Worm (Caenorhabditis elegans) whole organism, L4 larva: ENCODE results near the gene lin-40.

Experiments
- D1046.2 ChIP-seq: fragments of 200-800 bp; sonication (Bioruptor generic); IDR thresholded peaks from 2 replicates; pipeline ENCODE4 v1.3.6; 2022; ENCODE audit warnings: missing genetic modification characterization, missing compliant biosample characterization
- F37D6.2 ChIP-seq: sonication (generic microtip); optimal IDR thresholded peaks from 2 replicates; lab custom pipeline; 2016; ENCODE audit warnings: mild to moderate bottlenecking, missing genetic modification characterization, missing compliant biosample characterization
- F44E2.7 ChIP-seq: fragments of 200-800 bp; sonication (Bioruptor generic); IDR thresholded peaks from 2 replicates; pipeline ENCODE4 v2.1.2; 2022; ENCODE audit warnings: missing genetic modification characterization, missing compliant biosample characterization
- R02D3.7 ChIP-seq: fragments of 150-350 bp; sonication (generic microtip); optimal IDR thresholded peaks from 3 replicates; lab custom pipeline; 2014; ENCODE audit warnings: missing biosample characterization, missing genetic modification characterization
- T26A8.4 ChIP-seq: fragments of 200-800 bp; sonication (Bioruptor generic); IDR thresholded peaks from 2 replicates; pipeline ENCODE4 v1.3.6; 2022; ENCODE audit warnings: missing genetic modification characterization, missing compliant biosample characterization
- Y48G9A.11 ChIP-seq: fragments of 200-800 bp; sonication (Bioruptor generic); IDR thresholded peaks from 2 replicates; pipeline ENCODE4 v1.3.6; 2022; ENCODE audit warnings: missing genetic modification reagents, missing genetic modification characterization, missing compliant biosample characterization
- Y75B8A.6 ChIP-seq: fragments of 200-800 bp; sonication (Bioruptor generic); IDR thresholded peaks from 2 replicates; pipeline ENCODE4 v1.3.6; 2022; ENCODE audit warnings: missing genetic modification reagents, missing genetic modification characterization, missing compliant biosample characterization
- arid-1 ChIP-seq: fragments of 200-800 bp; sonication (Bioruptor generic); conservative IDR thresholded peaks from 2 replicates; pipeline ENCODE4 v1.3.6; 2022; ENCODE audit warnings: missing genetic modification reagents, missing genetic modification characterization, missing compliant biosample characterization
- attf-4 ChIP-seq: sonication (generic microtip); optimal IDR thresholded peaks from 3 replicates; lab custom pipeline; 2017; ENCODE audit warnings: missing biosample characterization, missing genetic modification characterization
- ceh-20 ChIP-seq: fragments of 200-800 bp; sonication (Bioruptor generic); IDR thresholded peaks from 2 replicates; pipeline ENCODE4 v1.3.6; 2022; ENCODE audit warnings: missing genetic modification reagents, missing genetic modification characterization, missing compliant biosample characterization
- ceh-28 ChIP-seq: fragments of 150-350 bp; optimal IDR thresholded peaks from 2 replicates; lab custom pipeline; 2014; ENCODE audit warnings: missing biosample characterization, missing genetic modification reagents, missing genetic modification characterization
- ctbp-1 ChIP-seq: fragments of 200-800 bp; sonication (Bioruptor generic); IDR thresholded peaks from 2 replicates; pipeline ENCODE4 v1.3.6; 2022; ENCODE audit warnings: missing genetic modification reagents, missing genetic modification characterization, missing compliant biosample characterization
- daf-16 ChIP-seq, 3 experiments: sonication (generic microtip); optimal IDR thresholded peaks; 2 replicates each; lab custom pipeline; 2016 to 2017; ENCODE audit warnings: missing genetic modification characterization in 3 of 3, missing genetic modification reagents in 3 of 3, mild to moderate bottlenecking in 2 of 3, missing compliant biosample characterization in 2 of 3, missing biosample characterization in 1 of 3, moderate library complexity in 1 of 3
- dmd-8 ChIP-seq: fragments of 200-800 bp; sonication (Bioruptor generic); IDR thresholded peaks from 2 replicates; pipeline ENCODE4 v1.3.6; 2022; ENCODE audit warnings: missing genetic modification characterization, missing compliant biosample characterization
- fkh-10 ChIP-seq: fragments of 150-350 bp; optimal IDR thresholded peaks from 2 replicates; lab custom pipeline; 2014; ENCODE audit warnings: missing biosample characterization, missing genetic modification reagents, missing genetic modification characterization
- fos-1 ChIP-seq: fragments of 150-350 bp; optimal IDR thresholded peaks from 2 replicates; lab custom pipeline; 2014; ENCODE audit warnings: missing biosample characterization, missing genetic modification characterization
- hmg-1.1 ChIP-seq: fragments of 200-800 bp; sonication (Bioruptor generic); IDR thresholded peaks from 2 replicates; pipeline ENCODE4 v1.3.6; 2022; ENCODE audit warnings: missing genetic modification reagents, missing genetic modification characterization, missing compliant biosample characterization
- lin-13 ChIP-seq: fragments of 150-350 bp; optimal IDR thresholded peaks from 2 replicates; lab custom pipeline; 2014; ENCODE audit warnings: missing biosample characterization, missing genetic modification reagents, missing genetic modification characterization
- lin-38 ChIP-seq: fragments of 200-800 bp; sonication (Bioruptor generic); IDR thresholded peaks from 2 replicates; pipeline ENCODE4 v1.3.6; 2022; ENCODE audit warnings: missing genetic modification reagents, missing genetic modification characterization, missing compliant biosample characterization
- lsy-2 ChIP-seq, 2 experiments: fragments of 150-350 bp in 1 of 2; sonication (generic microtip) in 1 of 2; optimal IDR thresholded peaks; 2 replicates each; lab custom pipeline; 2014 to 2017; ENCODE audit warnings: missing biosample characterization in 2 of 2, missing genetic modification characterization in 2 of 2
- madf-5 ChIP-seq, 2 experiments: fragments of 200-800 bp; sonication (Bioruptor generic); IDR thresholded peaks; 2 replicates each; pipeline ENCODE4 v1.3.6; 2022; ENCODE audit warnings: missing compliant biosample characterization in 2 of 2, missing genetic modification characterization in 2 of 2
- mdt-29 ChIP-seq: fragments of 200-800 bp; sonication (Bioruptor generic); IDR thresholded peaks from 2 replicates; pipeline ENCODE4 v1.3.6; 2022; ENCODE audit warnings: missing genetic modification reagents, missing genetic modification characterization, missing compliant biosample characterization
- mep-1 ChIP-seq: fragments of 150-350 bp; sonication (generic microtip); optimal IDR thresholded peaks from 3 replicates; lab custom pipeline; 2014; ENCODE audit warnings: missing biosample characterization, missing genetic modification characterization
- mes-2 ChIP-seq: sonication (generic microtip); optimal IDR thresholded peaks from 2 replicates; lab custom pipeline; 2016; ENCODE audit warnings: missing genotype, mild to moderate bottlenecking, missing genetic modification characterization, missing compliant biosample characterization; ENCODE audit not compliant: poor library complexity, severe bottlenecking
- mxl-2 ChIP-seq: fragments of 200-800 bp; sonication (Bioruptor generic); conservative IDR thresholded peaks from 2 replicates; pipeline ENCODE4 v1.3.6; 2022; ENCODE audit warnings: missing genetic modification reagents, missing genetic modification characterization, missing compliant biosample characterization
- nhr-10 ChIP-seq: fragments of 150-350 bp; optimal IDR thresholded peaks from 2 replicates; lab custom pipeline; 2014; ENCODE audit warnings: missing biosample characterization, missing genetic modification characterization
- nhr-11 ChIP-seq: fragments of 150-350 bp; optimal IDR thresholded peaks from 2 replicates; lab custom pipeline; 2014; ENCODE audit warnings: missing biosample characterization, missing genetic modification characterization
- nhr-41 ChIP-seq: fragments of 200-800 bp; sonication (Bioruptor generic); IDR thresholded peaks from 2 replicates; pipeline ENCODE4 v1.3.6; 2022; ENCODE audit warnings: missing genetic modification reagents, missing genetic modification characterization, missing compliant biosample characterization
- nhr-6 ChIP-seq: fragments of 150-350 bp; optimal IDR thresholded peaks from 2 replicates; lab custom pipeline; 2014; ENCODE audit warnings: missing biosample characterization, missing genetic modification characterization
- nhr-77 ChIP-seq: fragments of 150-350 bp; optimal IDR thresholded peaks from 2 replicates; lab custom pipeline; 2014; ENCODE audit warnings: missing biosample characterization, missing genetic modification characterization
- rbr-2 ChIP-seq: sonication (generic microtip); optimal IDR thresholded peaks from 2 replicates; lab custom pipeline; 2016; ENCODE audit warnings: missing genotype, missing genetic modification characterization, missing compliant biosample characterization
- skn-1 ChIP-seq: fragments of 150-350 bp; optimal IDR thresholded peaks from 2 replicates; lab custom pipeline; 2014; ENCODE audit warnings: missing biosample characterization, missing genetic modification characterization
- snpc-1.2 ChIP-seq: fragments of 200-800 bp; sonication (Bioruptor generic); IDR thresholded peaks from 2 replicates; pipeline ENCODE4 v1.3.6; 2022; ENCODE audit warnings: missing genetic modification reagents, missing genetic modification characterization, missing compliant biosample characterization
- spr-3 ChIP-seq: fragments of 200-800 bp; sonication (Bioruptor generic); optimal IDR thresholded peaks from 2 replicates; lab custom pipeline; 2018; ENCODE audit warnings: mild to moderate bottlenecking, missing genetic modification characterization, missing compliant biosample characterization
- unc-130 ChIP-seq: sonication (generic microtip); optimal IDR thresholded peaks from 2 replicates; lab custom pipeline; 2016; ENCODE audit warnings: missing genetic modification reagents, missing genetic modification characterization, missing compliant biosample characterization
- unc-62 ChIP-seq, 3 experiments: fragments of 150-350 bp in 1 of 3; sonication (generic microtip); optimal IDR thresholded peaks in 2 of 3; peaks in 1 of 3; 1 replicate in 1 of 3; 2 replicates in 2 of 3; lab custom pipeline; 2014 to 2017; ENCODE audit warnings: missing biosample characterization in 3 of 3, missing genetic modification characterization in 3 of 3, missing genetic modification reagents in 3 of 3, missing genotype in 1 of 3
- vab-7 ChIP-seq: fragments of 200-800 bp; sonication (Bioruptor generic); IDR thresholded peaks from 2 replicates; pipeline ENCODE4 v1.3.6; 2022; ENCODE audit warnings: missing genetic modification reagents, missing genetic modification characterization, missing compliant biosample characterization

Gene lin-40

DNA sequence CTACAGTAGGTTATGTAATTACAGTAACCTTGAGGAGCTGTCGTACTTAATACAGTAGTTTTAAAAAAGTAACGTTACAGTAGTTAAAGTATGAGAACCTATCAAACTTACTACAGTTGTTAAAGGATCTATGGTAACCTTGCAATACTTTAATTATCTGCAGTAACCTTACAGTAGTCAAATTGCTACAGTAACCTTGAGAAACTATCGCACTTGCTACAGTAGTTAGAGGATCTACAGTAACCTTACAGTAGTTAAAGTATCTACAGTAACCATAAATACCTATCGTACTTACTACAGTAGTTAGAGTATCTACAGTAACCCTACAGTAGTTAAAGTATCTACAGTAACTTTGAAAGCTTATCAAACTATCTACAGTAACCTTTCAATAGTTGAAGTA lies 6.8 kb downstream of the lin-40 start:
- TF ChIP-seq Y48G9A.11 (no peak), T26A8.4 (GFP tag; lab: Robert Waterston, UW) (no peak), mep-1 (tag; lab: Kevin White, UChicago) (no peak), R02D3.7 (tag; lab: Kevin White, UChicago) (no peak), rbr-2 (tag; lab: Kevin White, UChicago) (no peak), lin-38 (0 out of 2 replicates have a peak, but pooled peaks have one; percentile 3), Y75B8A.6 (GFP tag; lab: Robert Waterston, UW) (no peak), lin-13 (GFP tag; lab: Kevin White, UChicago) (no peak), unc-62 (GFP tag; optimal IDR thresholded peaks at IDR 0.05 in 1 of 2; lab: Kevin White, UChicago) (peak in 1 of 2 experiments; percentile 91), unc-62 (tag; optimal IDR thresholded peaks at IDR 0.05; lab: Kevin White, UChicago) (no peak), nhr-11 (tag; lab: Kevin White, UChicago) (no peak), snpc-1.2 (GFP tag; lab: Robert Waterston, UW) (no peak)

DNA sequence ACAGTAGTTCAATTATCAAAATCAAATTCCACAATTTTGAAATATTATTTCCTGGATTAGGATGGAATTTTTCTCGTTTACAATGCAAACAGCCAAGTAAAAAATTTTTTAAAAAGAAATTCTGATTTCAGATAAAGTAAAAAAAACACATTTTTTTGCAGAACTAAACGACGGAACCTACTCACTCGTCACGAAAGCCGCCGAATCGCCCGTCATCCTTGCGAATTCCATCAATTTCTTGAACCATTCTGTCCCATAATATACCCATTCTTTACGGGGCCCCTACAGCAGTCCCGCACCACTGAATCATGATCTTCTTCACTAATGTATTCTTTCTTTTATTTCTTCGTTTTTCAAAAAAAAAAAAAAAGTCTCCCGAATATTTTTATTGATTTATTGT lies 7.4 kb downstream of the lin-40 start:
- TF ChIP-seq nhr-6 (tag; lab: Kevin White, UChicago): no peak
- TF ChIP-seq mxl-2: no peak
- TF ChIP-seq D1046.2: no peak
- TF ChIP-seq nhr-10 (tag; lab: Kevin White, UChicago): no peak
- peak; percentile 48 for TF ChIP-seq F37D6.2 (tag; lab: Kevin White, UChicago)
- TF ChIP-seq nhr-41 (GFP tag; lab: Robert Waterston, UW): no peak
- 0 out of 2 replicates have a peak, but pooled peaks have one; percentile 10 for TF ChIP-seq hmg-1.1
- peak; percentile 9 for TF ChIP-seq spr-3 (GFP tag; lab: Kevin White, UChicago)
- TF ChIP-seq mes-2: peak; percentile 17
- TF ChIP-seq lin-38: 0 out of 2 replicates have a peak, but pooled peaks have one; percentile 3
- no peak for TF ChIP-seq mdt-29
- TF ChIP-seq unc-130: no peak
- no peak for TF ChIP-seq fos-1 (tag; lab: Kevin White, UChicago)
- TF ChIP-seq rbr-2 (tag; lab: Kevin White, UChicago): peak; percentile 3
- TF ChIP-seq Y75B8A.6 (GFP tag; lab: Robert Waterston, UW): no peak
- TF ChIP-seq arid-1 (GFP tag; lab: Robert Waterston, UW): peak; percentile 26; the same call in 1 of the 2 replicates
- TF ChIP-seq skn-1 (tag; lab: Kevin White, UChicago): no peak
- TF ChIP-seq attf-4 (tag; lab: Kevin White, UChicago): no peak
- TF ChIP-seq F44E2.7 (GFP tag; lab: Robert Waterston, UW): no peak
- TF ChIP-seq vab-7: no peak
- TF ChIP-seq dmd-8 (GFP tag; lab: Robert Waterston, UW): no peak

DNA sequence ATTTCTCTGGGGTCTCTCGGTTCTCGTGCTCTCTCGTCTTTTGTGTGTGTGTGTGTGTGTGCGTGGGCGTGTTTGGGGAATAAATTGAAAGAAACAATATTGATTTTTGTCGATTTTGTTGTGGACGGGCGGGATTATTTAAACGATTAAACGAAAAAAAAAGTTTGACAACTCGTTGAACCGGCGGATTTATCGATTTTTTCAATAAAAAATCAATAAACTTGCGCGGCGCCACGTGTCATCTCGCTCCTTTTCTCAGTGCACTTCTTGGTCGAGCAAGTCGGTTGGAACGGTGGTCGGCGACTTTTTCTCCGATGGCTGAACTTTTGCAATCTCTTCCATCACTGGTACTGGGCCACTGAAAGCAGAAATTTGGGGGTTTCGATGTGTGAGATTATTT lies 8.2 kb downstream of the lin-40 start:
- TF ChIP-seq ceh-28 (tag; lab: Kevin White, UChicago) (peak; percentile 57), hmg-1.1 (0 out of 2 replicates have a peak, but pooled peaks have one; percentile 24), ceh-20 (GFP tag; lab: Robert Waterston, UW) (no peak), daf-16 (GFP tag; optimal IDR thresholded peaks at IDR 0.05; lab: Kevin White, UChicago) (no peak), daf-16 (tag; optimal IDR thresholded peaks at IDR 0.05; lab: Kevin White, UChicago) (no peak), nhr-77 (no peak), madf-5 (GFP tag; IDR thresholded peaks at IDR 0.05; lab: Robert Waterston, UW) (no peak), unc-62 (GFP tag; optimal IDR thresholded peaks at IDR 0.05 in 1 of 2; lab: Kevin White, UChicago) (peak in 1 of 2 experiments; percentile 0), unc-62 (tag; optimal IDR thresholded peaks at IDR 0.05; lab: Kevin White, UChicago) (no peak), fkh-10 (GFP tag; lab: Kevin White, UChicago) (no peak), lsy-2 (tag; optimal IDR thresholded peaks at IDR 0.05; lab: Kevin White, UChicago) (peak in 1 of 2 experiments; percentile 6), ctbp-1 (GFP tag; lab: Robert Waterston, UW) (no peak)
- TF ChIP-seq, all 104 proteins: peak for 4
